Worm (Caenorhabditis elegans) whole organism, midembryonic: Measurements from ENCODE around the gene C31A11.13.

Experiments used
- klf-2 ChIP-seq: fragments of 200-800 bp; sonication (Bioruptor generic); conservative IDR thresholded peaks from 2 replicates; pipeline ENCODE4 v1.3.6; 2022; ENCODE audit warnings: missing genetic modification reagents, missing genetic modification characterization, missing compliant biosample characterization
- med-1 ChIP-seq: sonication (generic microtip); optimal IDR thresholded peaks from 2 replicates; lab custom pipeline; 2017; ENCODE audit warnings: missing genetic modification characterization, mild to moderate bottlenecking, missing compliant biosample characterization, antibody characterized with exemption, missing genetic modification reagents; ENCODE audit not compliant: insufficient read depth
- ref-1 ChIP-seq: fragments of 200-800 bp; sonication (Bioruptor generic); conservative IDR thresholded peaks from 2 replicates; pipeline ENCODE4 v1.3.6; 2022; ENCODE audit warnings: missing genetic modification reagents, missing genetic modification characterization, missing compliant biosample characterization
- ztf-23 ChIP-seq: fragments of 200-800 bp; sonication (Bioruptor generic); IDR thresholded peaks from 2 replicates; pipeline ENCODE4 v1.3.6; 2022; ENCODE audit warnings: missing genetic modification reagents, missing genetic modification characterization, missing compliant biosample characterization
- ztf-29 ChIP-seq: fragments of 200-800 bp; sonication (Bioruptor generic); IDR thresholded peaks from 2 replicates; pipeline ENCODE4 v1.3.6; 2022; ENCODE audit warnings: missing genetic modification reagents, missing genetic modification characterization, missing compliant biosample characterization

DNA sequence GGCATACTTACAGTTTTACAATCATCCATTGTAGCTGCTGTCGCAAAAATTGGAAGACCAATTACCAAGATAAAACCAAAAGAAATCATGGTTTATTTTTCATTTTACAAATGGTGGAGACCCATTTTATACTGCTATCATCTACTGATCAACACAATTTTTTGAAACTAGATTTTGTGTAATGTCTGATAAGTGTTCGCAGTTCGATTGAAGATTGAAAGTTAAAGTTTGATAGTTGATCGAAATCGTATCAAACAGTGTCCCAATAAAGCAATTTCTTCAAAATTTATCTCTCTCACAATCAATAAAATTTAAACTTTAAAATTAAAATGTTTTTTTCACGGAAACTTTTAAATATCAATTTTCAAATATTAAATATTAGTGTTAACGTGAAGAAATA, 31.2 kb downstream of the C31A11.13 start, which contains the start of gene T13F3.6:
- TF ChIP-seq med-1 (GFP tag; lab: Kevin White, UChicago) (no peak), ztf-29 (GFP tag; lab: Robert Waterston, UW) (no peak), ztf-23 (GFP tag; lab: Robert Waterston, UW) (no peak), ref-1 (GFP tag; lab: Robert Waterston, UW) (no peak), klf-2 (GFP tag; lab: Robert Waterston, UW) (no peak)
